Fruit fly (Drosophila melanogaster): Measurements from ENCODE around the gene CG12531.
A peak's percentile ranks its signal among the peaks of the same experiment; 100 is the strongest.

CG12531 gene

DNA sequence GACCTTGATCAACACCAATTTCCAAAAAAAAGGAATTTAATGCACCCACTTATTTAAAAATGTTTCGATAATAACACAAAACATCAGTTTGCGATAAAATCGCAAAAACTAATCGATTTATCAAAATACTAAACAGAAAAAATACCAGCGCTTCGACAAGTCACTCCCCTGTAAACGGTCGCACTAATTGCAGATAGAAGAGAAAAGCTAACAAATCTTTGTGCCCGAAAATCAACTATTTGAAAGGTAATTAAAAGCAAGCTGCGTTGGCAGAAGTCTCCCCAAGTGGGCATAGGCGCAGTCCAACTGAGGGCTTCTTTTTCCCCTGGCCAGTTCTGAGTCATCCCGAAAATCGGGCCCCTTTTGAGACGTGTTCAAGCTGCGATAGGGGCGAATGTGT lies 12.1 kb downstream of the CG12531 start, which contains the start of gene AP-1-2beta (continued):
- TF ChIP-seq Max (GFP tag; optimal IDR thresholded peaks at IDR 0.05) (no peak), klu (GFP tag; IDR thresholded peaks at IDR 0.05) (no peak), CG8281 (tag; optimal IDR thresholded peaks at IDR 0.05) (no peak), rib (GFP tag; IDR thresholded peaks at IDR 0.05) (no peak), CG17359 (tag; optimal IDR thresholded peaks at IDR 0.05) (no peak), CG11247 (GFP tag; IDR thresholded peaks at IDR 0.05) (no peak), CG2202 (tag; optimal IDR thresholded peaks at IDR 0.05) (no peak), CG16813 (GFP tag; IDR thresholded peaks at IDR 0.05; ENCODE audit: partially characterized antibody) (peak; percentile 45; the same call in 2 of the 3 replicates), croc (GFP tag; conservative IDR thresholded peaks at IDR 0.05) (no peak), CG3065 (GFP tag; optimal IDR thresholded peaks at IDR 0.05) (no peak), Dref (GFP tag; IDR thresholded peaks at IDR 0.05) (peak; percentile 69), CG18011 (GFP tag; optimal IDR thresholded peaks at IDR 0.05) (no peak), gro (GFP tag; optimal IDR thresholded peaks at IDR 0.05) (no peak), sqz (GFP tag; optimal IDR thresholded peaks at IDR 0.05) (no peak), tio (GFP tag; optimal IDR thresholded peaks at IDR 0.05) (no peak), CG17328 (GFP tag; IDR thresholded peaks at IDR 0.05) (no peak), CG2712 (tag; optimal IDR thresholded peaks at IDR 0.05) (no peak), CG18764 (GFP tag; optimal IDR thresholded peaks at IDR 0.05) (no peak), Lim3 (GFP tag; IDR thresholded peaks at IDR 0.05) (no peak), Dbx (GFP tag; IDR thresholded peaks at IDR 0.05) (no peak), HLH4C (GFP tag; IDR thresholded peaks at IDR 0.05; ENCODE audit: partially characterized antibody) (peak; percentile 71), al (GFP tag; IDR thresholded peaks at IDR 0.05) (no peak), CG5953 (GFP tag; IDR thresholded peaks at IDR 0.05) (no peak), CG10462 (GFP tag; optimal IDR thresholded peaks at IDR 0.05) (no peak), CG32532 (GFP tag; IDR thresholded peaks at IDR 0.05) (no peak), H2.0 (GFP tag; IDR thresholded peaks at IDR 0.05) (no peak), Optix (GFP tag; IDR thresholded peaks at IDR 0.05) (no peak), CG8388 (GFP tag; optimal IDR thresholded peaks at IDR 0.05) (no peak), hth (optimal IDR thresholded peaks at IDR 0.05) (no peak), Ptx1 (GFP tag; IDR thresholded peaks at IDR 0.05) (no peak), jing (GFP tag; optimal IDR thresholded peaks at IDR 0.05) (no peak), knrl (GFP tag; IDR thresholded peaks at IDR 0.05; ENCODE audit: partially characterized antibody) (no peak), wor (GFP tag; IDR thresholded peaks at IDR 0.05) (no peak), odd (GFP tag; optimal IDR thresholded peaks at IDR 0.05) (no peak), CG7987 (GFP tag; optimal IDR thresholded peaks at IDR 0.05) (no peak), Lhr (GFP tag; optimal IDR thresholded peaks at IDR 0.05) (peak; percentile 11), GATAe (GFP tag; conservative IDR thresholded peaks at IDR 0.05) (no peak), CG4404 (GFP tag; IDR thresholded peaks at IDR 0.05) (no peak), sc (optimal IDR thresholded peaks at IDR 0.05) (no peak), sc (GFP tag; optimal IDR thresholded peaks at IDR 0.05) (no peak), Stat92E (GFP tag; optimal IDR thresholded peaks at IDR 0.05) (no peak), CG1647 (GFP tag; optimal IDR thresholded peaks at IDR 0.05) (no peak), Scr (GFP tag; IDR thresholded peaks at IDR 0.05; ENCODE audit: partially characterized antibody) (peak; percentile 38), CG6654 (GFP tag; optimal IDR thresholded peaks at IDR 0.05) (no peak), ase (GFP tag; IDR thresholded peaks at IDR 0.05) (no peak), CG4424 (GFP tag; optimal IDR thresholded peaks at IDR 0.05) (no peak), CHES-1-like (GFP tag; optimal IDR thresholded peaks at IDR 0.05) (no peak), pum (GFP tag; optimal IDR thresholded peaks at IDR 0.05) (no peak), CG10147 (GFP tag; optimal IDR thresholded peaks at IDR 0.05) (no peak), C15 (GFP tag; IDR thresholded peaks at IDR 0.05) (no peak), lbe (GFP tag; optimal IDR thresholded peaks at IDR 0.05) (no peak), CG30020 (tag; optimal IDR thresholded peaks at IDR 0.05) (peak; percentile 28), D19B (GFP tag; optimal IDR thresholded peaks at IDR 0.05) (no peak)
